Fruit fly (Drosophila melanogaster): Measurements from ENCODE around the gene Lim3.

DNA sequence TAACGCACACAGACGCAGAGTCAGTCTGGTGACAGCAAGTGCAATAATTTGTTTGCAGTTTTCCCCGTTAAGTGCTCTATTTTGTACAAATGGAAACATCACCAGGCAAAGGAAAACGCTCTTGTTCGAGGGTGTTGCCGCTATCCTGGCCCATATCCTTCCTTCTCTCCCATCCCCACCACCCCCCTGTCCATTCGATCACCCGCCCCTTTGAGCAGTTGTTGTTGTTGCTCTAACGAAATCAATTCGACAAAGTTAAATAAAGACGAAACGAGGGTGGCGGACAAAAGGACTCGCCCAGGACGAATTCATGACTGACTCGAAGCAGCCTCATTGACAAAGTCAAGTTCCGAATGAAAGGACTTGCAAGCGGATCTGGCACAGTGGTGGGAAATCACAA lies 18.8 kb downstream of the Lim3 start:
- no peak for TF ChIP-seq CG9948 (tag; optimal IDR thresholded peaks at IDR 0.05)
- TF ChIP-seq rn (GFP tag; IDR thresholded peaks at IDR 0.05), result no peak

Measured in whole organism, pupa.